Fruit fly (Drosophila melanogaster) whole organism, embryonic: ENCODE measurements around the gene CG12301.

Experiments used
- Atf6 ChIP-seq: fragments of 200-800 bp; sonication (Bioruptor generic); IDR thresholded peaks from 2 replicates; pipeline ENCODE4 v1.3.6; 2022; ENCODE audit warnings: missing biosample characterization, missing genetic modification characterization
- Awh ChIP-seq: fragments of 200-800 bp; sonication (Bioruptor generic); IDR thresholded peaks from 2 replicates; pipeline ENCODE4, ENCODE4 v1.3.6; 2022; ENCODE audit warnings: missing biosample characterization, missing genetic modification characterization
- Bdp1 ChIP-seq: fragments of 200-800 bp; sonication (Bioruptor generic); optimal IDR thresholded peaks from 3 replicates; lab custom pipeline; 2016; ENCODE audit warnings: missing biosample characterization, missing genetic modification characterization
- C15 ChIP-seq: fragments of 200-800 bp; sonication (Bioruptor generic); IDR thresholded peaks from 3 replicates; pipeline ENCODE4 v1.3.6; 2022; ENCODE audit warnings: missing biosample characterization, missing genetic modification characterization
- CG10431 ChIP-seq: fragments of 200-800 bp; sonication (Bioruptor generic); optimal IDR thresholded peaks from 3 replicates; lab custom pipeline; 2018; ENCODE audit warnings: missing biosample characterization, mild to moderate bottlenecking, missing genetic modification characterization
- CG11085 ChIP-seq: fragments of 200-800 bp; sonication (Bioruptor generic); IDR thresholded peaks from 2 replicates; pipeline ENCODE4 v1.3.6; 2022; ENCODE audit warnings: missing biosample characterization, missing genetic modification characterization
- CG1233 ChIP-seq: fragments of 200-800 bp; sonication (Bioruptor generic); optimal IDR thresholded peaks from 4 replicates; lab custom pipeline; 2018; ENCODE audit warnings: missing biosample characterization, mild to moderate bottlenecking, missing genetic modification characterization
- CG1647 ChIP-seq: fragments of 200-800 bp; sonication (Bioruptor generic); optimal IDR thresholded peaks from 3 replicates; lab custom pipeline; 2016; ENCODE audit warnings: missing biosample characterization, missing genetic modification characterization
- CG17802 ChIP-seq: fragments of 200-800 bp; sonication (Bioruptor generic); optimal IDR thresholded peaks from 2 replicates; lab custom pipeline; 2018; ENCODE audit warnings: missing biosample characterization, mild to moderate bottlenecking, missing genetic modification characterization, moderate library complexity
- CG2120 ChIP-seq: fragments of 200-800 bp; sonication (Bioruptor generic); optimal IDR thresholded peaks from 3 replicates; lab custom pipeline; 2016; ENCODE audit warnings: missing biosample characterization, missing genetic modification characterization
- CG2678 ChIP-seq: fragments of 200-800 bp; sonication (Bioruptor generic); optimal IDR thresholded peaks from 3 replicates; lab custom pipeline; 2019; ENCODE audit warnings: missing biosample characterization, mild to moderate bottlenecking, missing genetic modification characterization, moderate library complexity
- CG33557 ChIP-seq: fragments of 200-800 bp; sonication (Bioruptor generic); optimal IDR thresholded peaks from 2 replicates; lab custom pipeline; 2019; ENCODE audit warnings: missing biosample characterization, mild to moderate bottlenecking, missing genetic modification characterization, moderate library complexity
- CG6689 ChIP-seq: fragments of 200-800 bp; sonication (Bioruptor generic); IDR thresholded peaks from 2 replicates; pipeline ENCODE4 v1.3.6; 2022; ENCODE audit warnings: missing biosample characterization, missing genetic modification characterization
- CG6765 ChIP-seq: fragments of 200-800 bp; sonication (Bioruptor generic); optimal IDR thresholded peaks from 3 replicates; lab custom pipeline; 2017; ENCODE audit warnings: missing biosample characterization, mild to moderate bottlenecking, missing genetic modification characterization
- CG7786 ChIP-seq: fragments of 200-800 bp; sonication (Bioruptor generic); optimal IDR thresholded peaks from 2 replicates; lab custom pipeline; 2016; ENCODE audit warnings: missing biosample characterization, missing genetic modification characterization
- CG9437 ChIP-seq: fragments of 200-800 bp; sonication (Bioruptor generic); optimal IDR thresholded peaks from 2 replicates; lab custom pipeline; 2018; ENCODE audit warnings: missing biosample characterization, mild to moderate bottlenecking, missing genetic modification characterization
- Chrac-16 ChIP-seq: fragments of 200-800 bp; sonication (Bioruptor generic); optimal IDR thresholded peaks from 3 replicates; lab custom pipeline; 2016; ENCODE audit warnings: missing biosample characterization, missing genetic modification characterization
- CkIIα-i1 ChIP-seq: fragments of 200-800 bp; sonication (Bioruptor generic); IDR thresholded peaks from 2 replicates; pipeline ENCODE4 v1.3.6; 2022; ENCODE audit warnings: missing biosample characterization, missing genetic modification characterization
- CrebB ChIP-seq: fragments of 200-800 bp; sonication (Bioruptor generic); optimal IDR thresholded peaks from 3 replicates; lab custom pipeline; 2018; ENCODE audit warnings: missing biosample characterization, mild to moderate bottlenecking, missing genetic modification characterization
- D19A ChIP-seq: fragments of 200-800 bp; optimal IDR thresholded peaks from 3 replicates; lab custom pipeline; 2019; ENCODE audit warnings: missing biosample characterization, mild to moderate bottlenecking, missing genetic modification characterization, moderate library complexity
- Ets97D ChIP-seq: fragments of 200-800 bp; sonication (Bioruptor generic); optimal IDR thresholded peaks from 3 replicates; lab custom pipeline; 2016; ENCODE audit warnings: missing biosample characterization, missing genetic modification characterization
- H2.0 ChIP-seq: fragments of 200-800 bp; sonication (Bioruptor generic); IDR thresholded peaks from 2 replicates; pipeline ENCODE4 v1.3.6; 2022; ENCODE audit warnings: missing biosample characterization, missing genetic modification characterization
- Hand ChIP-seq: fragments of 200-800 bp; sonication (Bioruptor generic); optimal IDR thresholded peaks from 2 replicates; lab custom pipeline; 2017; ENCODE audit warnings: mild to moderate bottlenecking, missing biosample characterization, missing genetic modification reagents, missing genetic modification characterization
- HmgZ ChIP-seq: fragments of 200-800 bp; sonication (Bioruptor generic); optimal IDR thresholded peaks from 2 replicates; lab custom pipeline; 2018; ENCODE audit warnings: missing biosample characterization, mild to moderate bottlenecking, missing genetic modification characterization
- Hr51 ChIP-seq, 2 experiments: fragments of 200-800 bp; sonication (Bioruptor generic); optimal IDR thresholded peaks; 2 replicates in 1 of 2; 3 replicates in 1 of 2; lab custom pipeline; 2016 to 2018; ENCODE audit warnings: missing biosample characterization in 2 of 2, missing genetic modification characterization in 2 of 2, mild to moderate bottlenecking in 1 of 2, moderate library complexity in 1 of 2
- Oaz ChIP-seq: fragments of 200-800 bp; sonication (Bioruptor generic); IDR thresholded peaks from 2 replicates; pipeline ENCODE4 v1.3.6; 2022; ENCODE audit warnings: missing biosample characterization, missing genetic modification characterization
- Opbp ChIP-seq: fragments of 200-800 bp; sonication (Bioruptor generic); IDR thresholded peaks from 3 replicates; pipeline ENCODE4 v1.3.6; 2022; ENCODE audit warnings: missing biosample characterization, missing genetic modification characterization; ENCODE audit not compliant: partially characterized antibody
- Usf ChIP-seq: fragments of 200-800 bp; sonication (Bioruptor generic); optimal IDR thresholded peaks from 2 replicates; lab custom pipeline; 2017; ENCODE audit warnings: missing genotype, missing biosample characterization, missing genetic modification characterization
- YL-1 ChIP-seq: fragments of 200-800 bp; sonication (Bioruptor generic); optimal IDR thresholded peaks from 3 replicates; lab custom pipeline; 2017; ENCODE audit warnings: missing biosample characterization, mild to moderate bottlenecking, missing genetic modification characterization
- az2 ChIP-seq: fragments of 200-800 bp; sonication (Bioruptor generic); optimal IDR thresholded peaks from 3 replicates; lab custom pipeline; 2016; ENCODE audit warnings: missing biosample characterization, missing genetic modification characterization
- cas ChIP-seq: fragments of 200-800 bp; sonication (Bioruptor generic); IDR thresholded peaks from 2 replicates; pipeline ENCODE4 v1.3.6; 2022; ENCODE audit warnings: missing biosample characterization, missing genetic modification characterization
- chinmo ChIP-seq: fragments of 200-800 bp; sonication (Bioruptor generic); IDR thresholded peaks from 4 replicates; pipeline ENCODE4 v1.3.6; 2022; ENCODE audit warnings: missing biosample characterization, missing genetic modification characterization; ENCODE audit not compliant: partially characterized antibody
- crc ChIP-seq: fragments of 200-800 bp; sonication (Bioruptor generic); optimal IDR thresholded peaks from 2 replicates; lab custom pipeline; 2016; ENCODE audit warnings: missing biosample characterization, missing genetic modification characterization
- da ChIP-seq: fragments of 200-800 bp; sonication (Bioruptor generic); optimal IDR thresholded peaks from 2 replicates; lab custom pipeline; 2016; ENCODE audit warnings: missing biosample characterization, missing genetic modification characterization
- dmrt99B ChIP-seq: fragments of 200-800 bp; sonication (Bioruptor generic); optimal IDR thresholded peaks from 2 replicates; lab custom pipeline; 2018; ENCODE audit warnings: missing biosample characterization, mild to moderate bottlenecking, missing genetic modification characterization, moderate library complexity
- en ChIP-seq: fragments of 200-800 bp; sonication (Bioruptor generic); optimal IDR thresholded peaks from 2 replicates; lab custom pipeline; 2016; ENCODE audit warnings: missing biosample characterization, missing genetic modification characterization
- exex ChIP-seq: fragments of 200-800 bp; sonication (Bioruptor generic); optimal IDR thresholded peaks from 4 replicates; lab custom pipeline; 2018; ENCODE audit warnings: missing biosample characterization, mild to moderate bottlenecking, missing genetic modification characterization, moderate library complexity
- fd3F ChIP-seq: fragments of 200-800 bp; sonication (Bioruptor generic); optimal IDR thresholded peaks from 2 replicates; lab custom pipeline; 2018; ENCODE audit warnings: missing biosample characterization, mild to moderate bottlenecking, missing genetic modification characterization, moderate library complexity
- grau ChIP-seq: fragments of 200-800 bp; optimal IDR thresholded peaks from 3 replicates; lab custom pipeline; 2019; ENCODE audit warnings: missing biosample characterization, mild to moderate bottlenecking, missing genetic modification characterization, moderate library complexity
- gro ChIP-seq: fragments of 200-800 bp; sonication (Bioruptor generic); optimal IDR thresholded peaks from 2 replicates; lab custom pipeline; 2016; ENCODE audit warnings: missing biosample characterization, missing genetic modification characterization
- gt ChIP-seq: fragments of 200-800 bp; sonication (Bioruptor generic); IDR thresholded peaks from 2 replicates; pipeline ENCODE4 v1.3.6; 2022; ENCODE audit warnings: missing biosample characterization, missing genetic modification characterization
- hb ChIP-seq: fragments of 200-800 bp; sonication (Bioruptor generic); IDR thresholded peaks from 3 replicates; pipeline ENCODE4 v1.3.6; 2022; ENCODE audit warnings: missing biosample characterization, missing genetic modification characterization; ENCODE audit not compliant: partially characterized antibody
- insv ChIP-seq, 2 experiments: fragments of 200-800 bp; sonication (Bioruptor generic); optimal IDR thresholded peaks; 3 replicates each; lab custom pipeline; 2016 to 2018; ENCODE audit warnings: missing biosample characterization in 2 of 2, missing genetic modification characterization in 2 of 2
- ken ChIP-seq: fragments of 200-800 bp; sonication (Bioruptor generic); IDR thresholded peaks from 3 replicates; pipeline ENCODE4 v1.3.6; 2022; ENCODE audit warnings: missing biosample characterization, missing genetic modification characterization
- lov ChIP-seq, 2 experiments: fragments of 200-800 bp in 1 of 2; fragments of >200 bp in 1 of 2; sonication (Bioruptor generic) in 1 of 2; IDR thresholded peaks in 1 of 2; optimal IDR thresholded peaks in 1 of 2; 2 replicates in 1 of 2; 3 replicates in 1 of 2; pipeline versions ENCODE4 v1.3.6 to Lab custom; 2017 to 2022; ENCODE audit warnings: missing biosample characterization in 1 of 2, missing genetic modification characterization in 1 of 2
- nerfin-1 ChIP-seq: fragments of 200-800 bp; sonication (Bioruptor generic); optimal IDR thresholded peaks from 3 replicates; lab custom pipeline; 2019; ENCODE audit warnings: missing biosample characterization, mild to moderate bottlenecking, missing genetic modification characterization, moderate library complexity
- org-1 ChIP-seq: fragments of 200-800 bp; sonication (Bioruptor generic); optimal IDR thresholded peaks from 2 replicates; lab custom pipeline; 2017; ENCODE audit warnings: missing biosample characterization, missing genetic modification characterization
- seq ChIP-seq: fragments of 200-800 bp; sonication (Bioruptor generic); IDR thresholded peaks from 2 replicates; pipeline ENCODE4 v1.3.6; 2022; ENCODE audit warnings: missing biosample characterization, missing genetic modification characterization
- z ChIP-seq: fragments of 200-800 bp; sonication (Bioruptor generic); IDR thresholded peaks from 3 replicates; pipeline ENCODE4 v1.3.6; 2022; ENCODE audit warnings: missing biosample characterization, missing genetic modification characterization

The CG12301 gene

dm6 chr3L:15619626-15620247 is 39.1 kb downstream of the CG12301 start, which contains the start of gene Phs (continued):
- TF ChIP-seq H2.0 (GFP tag; lab: Robert Waterston, UW), result peak; percentile 79
- 0 out of 2 replicates have a peak, but pooled peaks have one; percentile 36 for TF ChIP-seq CG6689 (GFP tag; lab: Robert Waterston, UW)
- peak; percentile 44 for TF ChIP-seq CG9437 (GFP tag; lab: Kevin White, UChicago)
- TF ChIP-seq gt (GFP tag; lab: Robert Waterston, UW), result peak; percentile 12; the same call in 1 of the 2 replicates
- peak; percentile 84 for TF ChIP-seq CG1647
- peak; percentile 88 for TF ChIP-seq CG11085
- peak; percentile 48 for TF ChIP-seq Usf (GFP tag; lab: Kevin White, UChicago)
- TF ChIP-seq nerfin-1 (tag; lab: Kevin White, UChicago), result peak; percentile 49
- no peak for TF ChIP-seq exex (tag; lab: Kevin White, UChicago)
- no peak for TF ChIP-seq CG10431
- no peak for TF ChIP-seq hb (GFP tag; lab: Robert Waterston, UW)
- TF ChIP-seq Awh (GFP tag; lab: Robert Waterston, UW), result peak; percentile 62; the same call in 1 of the 2 replicates
- peak; percentile 89 for TF ChIP-seq Ets97D (GFP tag; lab: Kevin White, UChicago)
- TF ChIP-seq C15 (GFP tag; lab: Robert Waterston, UW), result peak; percentile 51; the same call in 1 of the 3 replicates
- peak; percentile 66 for TF ChIP-seq da (GFP tag; lab: Kevin White, UChicago)
- TF ChIP-seq cas (GFP tag; lab: Robert Waterston, UW), result peak; percentile 64; the same call in 1 of the 2 replicates
- peak; percentile 4 to 91 for TF ChIP-seq Hr51 (GFP tag; optimal IDR thresholded peaks at IDR 0.05; lab: Kevin White, UChicago)
- TF ChIP-seq CG2678 (tag; lab: Kevin White, UChicago), result peak; percentile 38
- peak; percentile 88 for TF ChIP-seq gro (GFP tag; lab: Kevin White, UChicago)
- peak; percentile 55 for TF ChIP-seq grau (tag; lab: Kevin White, UChicago)
- peak; percentile 72; the same call in 2 of the 3 replicates for TF ChIP-seq Opbp
- TF ChIP-seq CG7786 (GFP tag; lab: Kevin White, UChicago), result peak; percentile 93
- peak; percentile 94 for TF ChIP-seq ken (GFP tag; lab: Robert Waterston, UW)
- TF ChIP-seq Hand, result no peak
- peak; percentile 44 for TF ChIP-seq CG33557
- TF ChIP-seq lov (optimal IDR thresholded peaks at IDR 0.05; lab: Kevin White, UChicago), result no peak
- peak; percentile 78; the same call in 1 of the 3 replicates for TF ChIP-seq lov (GFP tag; IDR thresholded peaks at IDR 0.05; lab: Robert Waterston, UW)
- TF ChIP-seq az2 (GFP tag; lab: Kevin White, UChicago), result peak; percentile 69
- TF ChIP-seq Oaz (GFP tag; lab: Robert Waterston, UW), result no peak
- TF ChIP-seq CG1233 (GFP tag; lab: Kevin White, UChicago), result peak; percentile 64
- peak; percentile 86 for TF ChIP-seq HmgZ (tag; lab: Kevin White, UChicago)
- peak; percentile 77 for TF ChIP-seq YL-1 (GFP tag; lab: Kevin White, UChicago)
- TF ChIP-seq CkIIα-i1 (GFP tag; lab: Robert Waterston, UW), result no peak
- TF ChIP-seq seq, result peak; percentile 78
- peak; percentile 65 for TF ChIP-seq en (GFP tag; lab: Kevin White, UChicago)
- TF ChIP-seq CG2120, result peak; percentile 93
- TF ChIP-seq Bdp1, result peak; percentile 84
- peak; percentile 82; the same call in 1 of the 4 replicates for TF ChIP-seq chinmo
- peak; percentile 84 for TF ChIP-seq Chrac-16 (GFP tag; lab: Kevin White, UChicago)
- TF ChIP-seq fd3F (GFP tag; lab: Kevin White, UChicago), result peak; percentile 44
- TF ChIP-seq crc (GFP tag; lab: Kevin White, UChicago), result peak; percentile 77
- TF ChIP-seq org-1 (GFP tag; lab: Kevin White, UChicago), result peak; percentile 70
- TF ChIP-seq D19A (tag; lab: Kevin White, UChicago), result no peak
- peak; percentile 72 for TF ChIP-seq Atf6 (GFP tag; lab: Robert Waterston, UW)
- TF ChIP-seq CrebB (tag; lab: Kevin White, UChicago), result peak; percentile 77
- TF ChIP-seq CG17802, result peak; percentile 74
- TF ChIP-seq insv (GFP tag; optimal IDR thresholded peaks at IDR 0.05; lab: Kevin White, UChicago), result peak in 1 of 2 experiments; percentile 30
- TF ChIP-seq CG6765 (GFP tag; lab: Kevin White, UChicago), result peak; percentile 45
- TF ChIP-seq z (GFP tag; lab: Robert Waterston, UW), result peak; percentile 42; the same call in 1 of the 3 replicates
- peak; percentile 18 for TF ChIP-seq dmrt99B (tag; lab: Kevin White, UChicago)
